Fruit fly (Drosophila melanogaster): ENCODE measurements around the gene CG32428.

DNA sequence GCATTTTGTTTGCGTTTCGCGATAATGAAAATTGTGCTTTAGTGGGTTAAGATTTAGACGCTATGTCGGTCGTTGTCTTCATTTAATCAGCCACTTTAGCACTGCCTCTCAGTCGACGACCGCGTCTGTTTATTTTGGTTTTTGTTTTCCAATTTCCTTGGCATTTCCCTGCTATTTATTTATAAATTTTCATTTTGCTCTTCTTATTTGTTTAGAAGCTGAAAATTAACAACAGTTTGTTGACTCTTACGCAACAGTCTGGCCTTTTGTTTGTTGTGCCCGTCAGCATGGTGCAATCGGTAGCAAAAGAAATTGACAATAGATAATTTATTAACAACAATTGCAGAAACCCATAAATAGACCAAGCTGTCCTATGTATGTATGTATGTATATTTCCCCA is 34.0 kb upstream of the CG32428 start:
- TF ChIP-seq insv (optimal IDR thresholded peaks at IDR 0.05) (no peak), h (optimal IDR thresholded peaks at IDR 0.05) (no peak)

Data from Kc167 (cell line).